Fruit fly (Drosophila melanogaster) whole organism, wandering third instar larva: ENCODE measurements around the gene CG3062.

Experiments
- Abd-B ChIP-seq: fragments of >200 bp; optimal IDR thresholded peaks from 2 replicates; lab custom pipeline; 2017; ENCODE audit warnings: missing biosample characterization, missing genetic modification characterization
- CG32264 ChIP-seq: fragments of 200-800 bp; sonication (Bioruptor generic); optimal IDR thresholded peaks from 2 replicates; lab custom pipeline; 2016; ENCODE audit warnings: missing biosample characterization, missing genetic modification characterization
- CrebA ChIP-seq: fragments of 200-800 bp; sonication (Bioruptor generic); optimal IDR thresholded peaks from 2 replicates; lab custom pipeline; 2016; ENCODE audit warnings: missing biosample characterization, mild to moderate bottlenecking, missing genetic modification characterization, borderline replicate concordance
- Dfd ChIP-seq: fragments of >200 bp; optimal IDR thresholded peaks from 2 replicates; lab custom pipeline; 2017; ENCODE audit warnings: missing biosample characterization, missing genetic modification characterization
- Dif ChIP-seq: fragments of 200-275, 200-300 bp; sonication (Bioruptor generic); optimal IDR thresholded peaks from 2 replicates; lab custom pipeline; 2018; ENCODE audit warnings: missing biosample characterization, missing genetic modification characterization; ENCODE audit not compliant: partially characterized antibody
- GATAd ChIP-seq: sonication (Bioruptor generic); optimal IDR thresholded peaks from 2 replicates; lab custom pipeline; 2016; ENCODE audit warnings: missing biosample characterization, missing genetic modification characterization
- HLH106 ChIP-seq: fragments of 200-800 bp; optimal IDR thresholded peaks from 3 replicates; lab custom pipeline; 2019; ENCODE audit warnings: missing biosample characterization, mild to moderate bottlenecking, missing genetic modification characterization, moderate library complexity
- Hnf4 ChIP-seq: fragments of 200-800 bp; sonication (Bioruptor generic); optimal IDR thresholded peaks from 2 replicates; lab custom pipeline; 2016; ENCODE audit warnings: missing biosample characterization, mild to moderate bottlenecking, missing genetic modification characterization
- Hr78 ChIP-seq: fragments of >200 bp; optimal IDR thresholded peaks from 2 replicates; lab custom pipeline; 2017; ENCODE audit warnings: missing biosample characterization, missing genetic modification characterization
- Hr83 ChIP-seq: fragments of 200-300 bp; sonication (Bioruptor generic); optimal IDR thresholded peaks from 2 replicates; lab custom pipeline; 2016; ENCODE audit warnings: missing biosample characterization, mild to moderate bottlenecking, missing genetic modification characterization, moderate library complexity; ENCODE audit not compliant: poor library complexity, severe bottlenecking
- Jra ChIP-seq: sonication (Bioruptor generic); optimal IDR thresholded peaks from 2 replicates; lab custom pipeline; 2016; ENCODE audit warnings: missing biosample characterization, missing genetic modification characterization
- Mio ChIP-seq: sonication (Bioruptor generic); optimal IDR thresholded peaks from 2 replicates; lab custom pipeline; 2016; ENCODE audit warnings: missing biosample characterization, missing genetic modification characterization
- Myc ChIP-seq: fragments of >200 bp; optimal IDR thresholded peaks from 2 replicates; lab custom pipeline; 2017
- N ChIP-seq: fragments of >200 bp; optimal IDR thresholded peaks from 2 replicates; lab custom pipeline; 2018; ENCODE audit warnings: missing biosample characterization, missing external identifiers, missing genetic modification characterization
- OdsH ChIP-seq: fragments of 200-800 bp; sonication (Bioruptor generic); optimal IDR thresholded peaks from 2 replicates; lab custom pipeline; 2016; ENCODE audit warnings: missing biosample characterization, mild to moderate bottlenecking, missing genetic modification characterization
- Rel ChIP-seq, 2 experiments: fragments of 200-800 bp; sonication (Bioruptor generic) in 1 of 2; optimal IDR thresholded peaks; 2 replicates in 1 of 2; 3 replicates in 1 of 2; lab custom pipeline; 2016 to 2019; ENCODE audit warnings: mild to moderate bottlenecking in 2 of 2, missing biosample characterization in 2 of 2, missing genetic modification characterization in 2 of 2, moderate library complexity in 1 of 2
- Sp1 ChIP-seq: fragments of 200-800 bp; sonication (Bioruptor generic); optimal IDR thresholded peaks from 3 replicates; lab custom pipeline; 2019; ENCODE audit warnings: missing biosample characterization, mild to moderate bottlenecking, missing genetic modification characterization, moderate library complexity
- Vsx2 ChIP-seq: fragments of 200-300, 225-300 bp; sonication (Bioruptor generic); optimal IDR thresholded peaks from 2 replicates; lab custom pipeline; 2018; ENCODE audit warnings: missing biosample characterization, missing genetic modification characterization; ENCODE audit not compliant: partially characterized antibody
- br ChIP-seq: fragments of 200-800 bp; sonication (Bioruptor generic); optimal IDR thresholded peaks from 2 replicates; lab custom pipeline; 2016; ENCODE audit warnings: missing biosample characterization, missing genetic modification characterization
- brk ChIP-seq: fragments of 200-800 bp; sonication (Bioruptor generic); optimal IDR thresholded peaks from 2 replicates; lab custom pipeline; 2016; ENCODE audit warnings: missing biosample characterization, mild to moderate bottlenecking, missing genetic modification characterization
- dl ChIP-seq, 2 experiments: fragments of 175-275, 200-275 bp in 1 of 2; fragments of 200-275 bp in 1 of 2; sonication (Bioruptor generic); optimal IDR thresholded peaks; lab custom pipeline; 2018; ENCODE audit warnings: mild to moderate bottlenecking in 2 of 2, missing biosample characterization in 2 of 2, missing genetic modification characterization in 2 of 2, moderate library complexity in 2 of 2; ENCODE audit not compliant: partially characterized antibody in 2 of 2, insufficient read depth in 1 of 2
- dmrt93B ChIP-seq: fragments of 200-800 bp; sonication (Bioruptor generic); optimal IDR thresholded peaks from 2 replicates; lab custom pipeline; 2018; ENCODE audit warnings: missing biosample characterization, mild to moderate bottlenecking, missing genetic modification characterization
- dsf ChIP-seq: sonication (Bioruptor generic); optimal IDR thresholded peaks from 2 replicates; lab custom pipeline; 2016; ENCODE audit warnings: missing biosample characterization, missing genetic modification characterization, borderline replicate concordance
- ey ChIP-seq: fragments of 200-800 bp; sonication (Bioruptor generic); optimal IDR thresholded peaks from 2 replicates; lab custom pipeline; 2016; ENCODE audit warnings: missing biosample characterization, missing genetic modification characterization
- foxo ChIP-seq, 2 experiments: fragments of 200-800 bp; sonication (Bioruptor generic); optimal IDR thresholded peaks; 2 replicates in 1 of 2; 3 replicates in 1 of 2; lab custom pipeline; 2016 to 2017; ENCODE audit warnings: missing biosample characterization in 2 of 2, missing genetic modification characterization in 2 of 2
- fru ChIP-seq: fragments of 200-800 bp; sonication (Bioruptor generic); optimal IDR thresholded peaks from 3 replicates; lab custom pipeline; 2016; ENCODE audit warnings: missing biosample characterization, mild to moderate bottlenecking, missing genetic modification characterization
- h ChIP-seq: fragments of 200-800 bp; sonication (Bioruptor generic); optimal IDR thresholded peaks from 3 replicates; lab custom pipeline; 2016; ENCODE audit warnings: missing biosample characterization, mild to moderate bottlenecking, missing genetic modification characterization
- lola ChIP-seq: fragments of >200 bp; optimal IDR thresholded peaks from 2 replicates; lab custom pipeline; 2017; ENCODE audit warnings: missing biosample characterization, missing genetic modification characterization
- pan ChIP-seq: fragments of >200 bp; optimal IDR thresholded peaks from 2 replicates; lab custom pipeline; 2017
- psq ChIP-seq: fragments of 200-800 bp; sonication (Bioruptor generic); optimal IDR thresholded peaks from 3 replicates; lab custom pipeline; 2017; ENCODE audit warnings: missing biosample characterization, mild to moderate bottlenecking, missing genetic modification characterization, moderate library complexity
- rgr ChIP-seq: fragments of 200-800 bp; sonication (Bioruptor generic); optimal IDR thresholded peaks from 3 replicates; lab custom pipeline; 2016; ENCODE audit warnings: missing biosample characterization, mild to moderate bottlenecking, missing genetic modification characterization
- sage ChIP-seq: fragments of 200-800 bp; sonication (Bioruptor generic); optimal IDR thresholded peaks from 2 replicates; lab custom pipeline; 2016; ENCODE audit warnings: missing biosample characterization, mild to moderate bottlenecking, missing genetic modification characterization
- sv ChIP-seq: fragments of 200-800 bp; sonication (Bioruptor generic); optimal IDR thresholded peaks from 3 replicates; lab custom pipeline; 2016; ENCODE audit warnings: missing biosample characterization, missing genetic modification characterization
- tai ChIP-seq: sonication (Bioruptor generic); optimal IDR thresholded peaks from 2 replicates; lab custom pipeline; 2016; ENCODE audit warnings: missing biosample characterization, missing genetic modification characterization
- usp ChIP-seq: fragments of >200 bp; optimal IDR thresholded peaks from 2 replicates; lab custom pipeline; 2017; ENCODE audit warnings: missing biosample characterization, missing genetic modification characterization
- woc ChIP-seq: sonication (Bioruptor generic); optimal IDR thresholded peaks from 2 replicates; lab custom pipeline; 2016; ENCODE audit warnings: missing biosample characterization, mild to moderate bottlenecking, missing genetic modification characterization

The CG3062 gene

DNA sequence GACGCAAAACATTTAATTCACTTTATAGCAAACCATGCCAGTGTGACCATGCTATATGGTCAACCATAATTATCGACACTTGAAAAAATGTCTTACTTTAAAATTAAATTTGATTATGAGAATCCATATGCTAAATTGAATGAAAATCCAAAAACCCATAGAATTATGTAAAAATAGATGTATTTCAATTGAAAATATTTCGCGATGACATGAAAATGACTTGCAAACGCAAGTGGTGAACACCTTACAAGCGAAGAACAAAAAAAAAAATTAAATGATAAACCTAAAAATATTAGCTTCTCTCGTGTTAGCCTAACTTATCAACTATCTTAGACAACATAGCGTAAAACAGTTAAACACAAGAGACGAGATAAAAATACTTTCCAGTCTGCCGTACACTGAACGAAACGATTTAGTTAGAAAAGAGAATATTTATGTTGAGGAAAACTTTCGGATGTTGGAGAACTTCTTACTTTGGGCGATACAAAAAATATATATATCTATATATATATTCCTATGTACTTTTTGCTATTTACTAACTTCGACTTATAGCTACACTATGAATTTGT is 35.2 kb upstream of the CG3062 start:
- TF ChIP-seq usp (GFP tag; lab: Kevin White, UChicago) (no peak), Vsx2 (GFP tag; lab: Kevin White, UChicago) (no peak), Sp1 (GFP tag; lab: Kevin White, UChicago) (peak; percentile 50), Mio (no peak), Abd-B (GFP tag; lab: Kevin White, UChicago) (no peak), CG32264 (GFP tag; lab: Kevin White, UChicago) (no peak), pan (lab: Kevin White, UChicago) (no peak), N (GFP tag; lab: Kevin White, UChicago) (no peak), Jra (GFP tag; lab: Kevin White, UChicago) (peak; percentile 35), h (GFP tag; lab: Kevin White, UChicago) (peak; percentile 53), Hr78 (no peak), Dif (GFP tag; lab: Kevin White, UChicago) (no peak), br (GFP tag; lab: Kevin White, UChicago) (peak; percentile 27), lola (no peak), CrebA (no peak), dmrt93B (GFP tag; lab: Kevin White, UChicago) (peak; percentile 13), Rel (GFP tag; optimal IDR thresholded peaks at IDR 0.05; lab: Kevin White, UChicago) (no peak), Rel (tag; optimal IDR thresholded peaks at IDR 0.05; lab: Kevin White, UChicago) (no peak), fru (GFP tag; lab: Kevin White, UChicago) (peak; percentile 35), HLH106 (tag; lab: Kevin White, UChicago) (peak; percentile 52), psq (GFP tag; lab: Kevin White, UChicago) (peak; percentile 10), sv (GFP tag; lab: Kevin White, UChicago) (peak; percentile 12), rgr (GFP tag; lab: Kevin White, UChicago) (peak; percentile 46), dsf (GFP tag; lab: Kevin White, UChicago) (no peak), Hnf4 (GFP tag; lab: Kevin White, UChicago) (peak; percentile 51), sage (GFP tag; lab: Kevin White, UChicago) (no peak), OdsH (GFP tag; lab: Kevin White, UChicago) (peak; percentile 54), foxo (GFP tag; optimal IDR thresholded peaks at IDR 0.05; lab: Kevin White, UChicago) (peak in 1 of 2 experiments; percentile 59), dl (GFP tag; optimal IDR thresholded peaks at IDR 0.05; lab: Kevin White, UChicago; ENCODE audit: insufficient read depth in 1 of 2, partially characterized antibody in 2 of 2) (no peak), Hr83 (GFP tag; lab: Kevin White, UChicago) (no peak), tai (GFP tag; lab: Kevin White, UChicago) (no peak), Dfd (GFP tag; lab: Kevin White, UChicago) (no peak), woc (GFP tag; lab: Kevin White, UChicago) (peak; percentile 54), GATAd (GFP tag; lab: Kevin White, UChicago) (no peak), brk (no peak), ey (GFP tag; lab: Kevin White, UChicago) (peak; percentile 52)

DNA sequence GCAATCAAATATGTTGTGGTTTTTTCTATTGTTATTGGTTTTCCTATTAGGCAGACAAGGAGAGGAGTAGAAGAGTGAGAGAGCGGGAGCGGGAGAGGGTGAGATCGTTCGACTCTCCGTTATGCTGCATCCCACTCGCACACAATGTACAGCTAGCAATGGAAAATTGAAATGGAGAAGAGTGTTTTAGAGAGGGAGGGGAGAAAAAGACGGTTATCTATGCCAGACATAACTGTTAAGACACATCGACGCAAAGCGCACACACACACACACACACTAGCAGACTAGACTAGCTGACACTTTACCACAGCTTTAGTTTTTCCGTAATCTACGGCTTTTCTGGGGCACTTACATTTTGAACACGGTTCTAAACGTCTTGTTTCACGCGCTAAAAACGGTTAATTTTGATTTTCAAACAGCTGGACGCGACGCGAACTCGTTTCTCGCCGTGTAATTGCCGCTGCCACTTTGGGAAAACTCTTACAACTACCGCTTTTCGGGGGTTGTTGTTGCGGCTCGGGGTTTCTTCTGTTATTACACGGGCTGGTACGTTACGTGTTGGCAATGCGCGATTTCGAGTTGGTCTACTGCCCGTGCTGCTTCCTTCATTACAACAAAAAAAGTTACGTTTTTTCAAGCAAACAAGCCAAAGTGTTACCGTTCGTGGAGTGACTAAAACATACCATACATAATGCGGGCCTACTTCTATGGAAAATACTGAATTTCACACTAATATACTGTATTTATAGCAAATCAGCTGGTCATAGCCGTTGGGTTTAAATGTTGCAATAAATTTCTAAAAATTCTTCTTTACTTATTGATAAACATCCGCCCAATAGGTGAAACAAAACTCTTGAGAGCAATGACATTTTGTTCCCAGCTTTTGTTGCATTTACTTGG is 34.5 kb upstream of the CG3062 start, which contains the start of gene fzr:
TSS of gene fzr (minus strand) at position 625 of the 900 bp plus-strand sequence.
- TF ChIP-seq Myc (lab: Kevin White, UChicago) (peak; percentile 69), tai (GFP tag; lab: Kevin White, UChicago) (no peak), Rel (GFP tag; optimal IDR thresholded peaks at IDR 0.05; lab: Kevin White, UChicago) (no peak), Rel (tag; optimal IDR thresholded peaks at IDR 0.05; lab: Kevin White, UChicago) (peak; percentile 38)
